Fruit fly (Drosophila melanogaster) whole organism: ENCODE data around the gene CG42654.

Experiments used
- Dll ChIP-seq: fragments of >200 bp; optimal IDR thresholded peaks from 2 replicates; lab custom pipeline; 2017
- pan ChIP-seq: fragments of >200 bp; optimal IDR thresholded peaks from 2 replicates; lab custom pipeline; 2017
- psq ChIP-seq: fragments of >200 bp; optimal IDR thresholded peaks from 2 replicates; lab custom pipeline; 2017

DNA sequence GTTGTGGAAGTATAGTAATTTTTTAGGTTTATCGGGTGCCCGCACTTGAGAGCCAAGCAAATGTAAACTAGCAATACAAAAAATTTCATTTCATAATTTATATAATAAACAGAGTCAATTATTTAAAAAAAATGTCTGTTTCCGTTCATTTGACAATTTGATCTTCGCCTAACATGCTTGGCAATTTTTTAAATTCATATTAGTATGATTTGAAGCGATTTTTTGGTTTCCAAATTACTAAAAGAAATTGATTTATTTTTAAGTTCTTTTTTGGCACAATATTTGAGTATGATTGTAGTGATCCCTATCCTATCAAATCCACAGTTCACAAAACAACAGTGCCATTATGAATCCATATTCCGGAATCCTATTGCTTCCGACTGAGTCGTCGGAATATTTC, 2.5 kb downstream of the CG42654 start, which contains the start of gene CG34258:
- TF ChIP-seq psq (lab: Kevin White, UChicago): no peak
- no peak for TF ChIP-seq pan (lab: Kevin White, UChicago)
- TF ChIP-seq Dll: no peak
